Worm (Caenorhabditis elegans) whole organism, midembryonic: Measurements from ENCODE around the gene F45E12.6.

Source experiments
- flt-1 ChIP-seq: fragments of 200-800 bp; sonication (Bioruptor generic); IDR thresholded peaks from 2 replicates; pipeline ENCODE4 v1.3.6; 2022; ENCODE audit warnings: missing genetic modification characterization, missing compliant biosample characterization
- klf-2 ChIP-seq: fragments of 200-800 bp; sonication (Bioruptor generic); conservative IDR thresholded peaks from 2 replicates; pipeline ENCODE4 v1.3.6; 2022; ENCODE audit warnings: missing genetic modification reagents, missing genetic modification characterization, missing compliant biosample characterization
- med-1 ChIP-seq: sonication (generic microtip); optimal IDR thresholded peaks from 2 replicates; lab custom pipeline; 2017; ENCODE audit warnings: missing genetic modification characterization, mild to moderate bottlenecking, missing compliant biosample characterization, antibody characterized with exemption, missing genetic modification reagents; ENCODE audit not compliant: insufficient read depth
- ref-1 ChIP-seq: fragments of 200-800 bp; sonication (Bioruptor generic); conservative IDR thresholded peaks from 2 replicates; pipeline ENCODE4 v1.3.6; 2022; ENCODE audit warnings: missing genetic modification reagents, missing genetic modification characterization, missing compliant biosample characterization
- ztf-23 ChIP-seq: fragments of 200-800 bp; sonication (Bioruptor generic); IDR thresholded peaks from 2 replicates; pipeline ENCODE4 v1.3.6; 2022; ENCODE audit warnings: missing genetic modification reagents, missing genetic modification characterization, missing compliant biosample characterization

DNA sequence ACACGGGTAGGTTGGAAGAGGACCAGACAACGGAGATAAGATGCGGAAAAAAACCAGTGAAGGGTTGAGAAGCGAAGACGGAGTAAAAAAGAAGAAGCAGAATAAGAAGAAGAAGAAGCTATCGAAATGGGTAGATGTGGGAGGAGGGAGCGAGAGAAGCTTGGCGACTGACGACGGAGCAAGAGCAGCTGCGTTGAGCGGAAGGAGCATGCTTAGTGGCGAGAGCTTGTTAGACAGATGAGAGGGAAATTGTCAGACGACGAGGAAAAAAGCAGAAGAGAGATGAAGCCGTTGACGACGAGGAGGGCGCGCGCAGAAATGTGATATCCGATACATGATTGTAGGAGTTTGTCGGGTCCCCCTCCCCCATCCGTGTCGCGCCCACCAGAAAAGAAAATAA lies 13.0 kb upstream of the F45E12.6 start:
- TF ChIP-seq klf-2 (GFP tag; lab: Robert Waterston, UW) = no peak
- TF ChIP-seq med-1 (GFP tag; lab: Kevin White, UChicago) = no peak
- no peak for TF ChIP-seq ref-1 (GFP tag; lab: Robert Waterston, UW)
- TF ChIP-seq ztf-23 (GFP tag; lab: Robert Waterston, UW) = no peak
- no peak for TF ChIP-seq flt-1 (GFP tag; lab: Robert Waterston, UW)
